Fruit fly (Drosophila melanogaster) whole organism, embryonic: Measurements from ENCODE around the gene Jon25Bi.

Experiments used
- CG10321 ChIP-seq: fragments of 200-800 bp; sonication (Bioruptor generic); IDR thresholded peaks from 2 replicates; pipeline ENCODE4 v1.3.6; 2022; ENCODE audit warnings: missing biosample characterization, missing genetic modification characterization
- CG10959 ChIP-seq: fragments of 200-800 bp; sonication (Bioruptor generic); IDR thresholded peaks from 2 replicates; pipeline ENCODE4 v1.3.6; 2022; ENCODE audit warnings: missing biosample characterization, missing genetic modification characterization
- CG11398 ChIP-seq: fragments of 200-800 bp; sonication (Bioruptor generic); optimal IDR thresholded peaks from 2 replicates; lab custom pipeline; 2016; ENCODE audit warnings: missing biosample characterization, missing genetic modification characterization
- CG11504 ChIP-seq: fragments of 200-800 bp; sonication (Bioruptor generic); optimal IDR thresholded peaks from 3 replicates; lab custom pipeline; 2019; ENCODE audit warnings: missing biosample characterization, mild to moderate bottlenecking, missing genetic modification characterization, moderate library complexity
- CG12219 ChIP-seq: fragments of 200-800 bp; sonication (Bioruptor generic); optimal IDR thresholded peaks from 3 replicates; lab custom pipeline; 2018; ENCODE audit warnings: missing biosample characterization, mild to moderate bottlenecking, missing genetic modification characterization
- CG14014 ChIP-seq: fragments of 200-800 bp; sonication (Bioruptor generic); IDR thresholded peaks from 2 replicates; pipeline ENCODE4 v1.3.6; 2022; ENCODE audit warnings: missing biosample characterization, missing genetic modification characterization
- CG14667 ChIP-seq: fragments of 200-800 bp; sonication (Bioruptor generic); IDR thresholded peaks from 2 replicates; pipeline ENCODE4 v1.3.6; 2022; ENCODE audit warnings: missing biosample characterization, missing genetic modification characterization
- CG1603 ChIP-seq: fragments of 200-800 bp; sonication (Bioruptor generic); optimal IDR thresholded peaks from 2 replicates; lab custom pipeline; 2019; ENCODE audit warnings: missing biosample characterization, mild to moderate bottlenecking, missing genetic modification characterization, moderate library complexity
- CG16863 ChIP-seq: fragments of 200-800 bp; sonication (Bioruptor generic); optimal IDR thresholded peaks from 3 replicates; lab custom pipeline; 2016; ENCODE audit warnings: missing biosample characterization, missing genetic modification characterization
- CG17568 ChIP-seq: fragments of 200-800 bp; sonication (Bioruptor generic); optimal IDR thresholded peaks from 2 replicates; lab custom pipeline; 2018; ENCODE audit warnings: missing biosample characterization, mild to moderate bottlenecking, missing genetic modification characterization, moderate library complexity
- CG1832 ChIP-seq: fragments of 200-800 bp; sonication (Bioruptor generic); optimal IDR thresholded peaks from 2 replicates; lab custom pipeline; 2017; ENCODE audit warnings: missing biosample characterization, mild to moderate bottlenecking, missing genetic modification characterization, inconsistent platforms
- CG18764 ChIP-seq: fragments of 200-800 bp; sonication (Bioruptor generic); optimal IDR thresholded peaks from 3 replicates; lab custom pipeline; 2016; ENCODE audit warnings: missing biosample characterization, missing genetic modification characterization
- CG2678 ChIP-seq: fragments of 200-800 bp; sonication (Bioruptor generic); optimal IDR thresholded peaks from 3 replicates; lab custom pipeline; 2019; ENCODE audit warnings: missing biosample characterization, mild to moderate bottlenecking, missing genetic modification characterization, moderate library complexity
- CG31224 ChIP-seq: fragments of 200-800 bp; sonication (Bioruptor generic); IDR thresholded peaks from 2 replicates; pipeline ENCODE4 v1.3.6; 2022; ENCODE audit warnings: missing biosample characterization, missing genetic modification characterization
- CG3163 ChIP-seq: fragments of 200-800 bp; sonication (Bioruptor generic); optimal IDR thresholded peaks from 3 replicates; lab custom pipeline; 2016; ENCODE audit warnings: missing biosample characterization, missing genetic modification characterization
- CG34224 ChIP-seq: fragments of 200-800 bp; sonication (Bioruptor generic); IDR thresholded peaks from 3 replicates; pipeline ENCODE4 v1.3.6; 2022; ENCODE audit warnings: missing biosample characterization, missing genetic modification characterization; ENCODE audit not compliant: partially characterized antibody
- CG6254 ChIP-seq: fragments of 200-800 bp; sonication (Bioruptor generic); optimal IDR thresholded peaks from 3 replicates; lab custom pipeline; 2017; ENCODE audit warnings: mild to moderate bottlenecking, missing biosample characterization, missing genetic modification reagents, missing genetic modification characterization
- CG6813 ChIP-seq: fragments of 200-800 bp; sonication (Bioruptor generic); optimal IDR thresholded peaks from 2 replicates; lab custom pipeline; 2017; ENCODE audit warnings: missing biosample characterization, missing genetic modification characterization, mild to moderate bottlenecking, moderate library complexity, missing genetic modification reagents
- CG7963 ChIP-seq: fragments of 200-800 bp; sonication (Bioruptor generic); IDR thresholded peaks from 3 replicates; pipeline ENCODE4 v1.3.6; 2022; ENCODE audit warnings: missing biosample characterization, missing genetic modification characterization; ENCODE audit not compliant: partially characterized antibody
- CG7987 ChIP-seq: fragments of 200-800 bp; sonication (Bioruptor generic); optimal IDR thresholded peaks from 2 replicates; lab custom pipeline; 2018; ENCODE audit warnings: missing biosample characterization, mild to moderate bottlenecking, missing genetic modification characterization, moderate library complexity
- CG8281 ChIP-seq: fragments of 200-800 bp; sonication (Bioruptor generic); optimal IDR thresholded peaks from 2 replicates; lab custom pipeline; 2018; ENCODE audit warnings: missing biosample characterization, mild to moderate bottlenecking, missing genetic modification characterization, moderate library complexity
- CG8765 ChIP-seq: fragments of 200-800 bp; sonication (Bioruptor generic); IDR thresholded peaks from 2 replicates; pipeline ENCODE4 v1.3.6; 2022; ENCODE audit warnings: missing biosample characterization, missing genetic modification characterization
- CG9437 ChIP-seq: fragments of 200-800 bp; sonication (Bioruptor generic); optimal IDR thresholded peaks from 2 replicates; lab custom pipeline; 2018; ENCODE audit warnings: missing biosample characterization, mild to moderate bottlenecking, missing genetic modification characterization
- CG9797 ChIP-seq: fragments of 200-800 bp; sonication (Bioruptor generic); optimal IDR thresholded peaks from 3 replicates; lab custom pipeline; 2018; ENCODE audit warnings: missing biosample characterization, mild to moderate bottlenecking, missing genetic modification characterization
- Dll ChIP-seq: fragments of 200-800 bp; sonication (Bioruptor generic); IDR thresholded peaks from 4 replicates; pipeline ENCODE4 v1.3.6; 2022; ENCODE audit warnings: missing biosample characterization, missing genetic modification characterization; ENCODE audit not compliant: partially characterized antibody
- ERR ChIP-seq: fragments of 200-800 bp; sonication (Bioruptor generic); optimal IDR thresholded peaks from 2 replicates; lab custom pipeline; 2016; ENCODE audit warnings: missing biosample characterization, missing genetic modification characterization
- Eip74EF ChIP-seq, 2 experiments: fragments of 200-800 bp in 1 of 2; fragments of >200 bp in 1 of 2; sonication (Bioruptor generic) in 1 of 2; optimal IDR thresholded peaks; 2 replicates each; lab custom pipeline; 2017 to 2019; ENCODE audit warnings: missing biosample characterization in 2 of 2, missing genetic modification characterization in 2 of 2, mild to moderate bottlenecking in 1 of 2, moderate library complexity in 1 of 2
- HmgZ ChIP-seq: fragments of 200-800 bp; sonication (Bioruptor generic); optimal IDR thresholded peaks from 2 replicates; lab custom pipeline; 2018; ENCODE audit warnings: missing biosample characterization, mild to moderate bottlenecking, missing genetic modification characterization
- Lpt ChIP-seq: fragments of >200 bp; optimal IDR thresholded peaks from 2 replicates; lab custom pipeline; 2018; ENCODE audit warnings: missing biosample characterization, missing genetic modification characterization
- MTF-1 ChIP-seq: fragments of 200-800 bp; sonication (Bioruptor generic); optimal IDR thresholded peaks from 2 replicates; lab custom pipeline; 2018; ENCODE audit warnings: missing biosample characterization, mild to moderate bottlenecking, missing genetic modification characterization, borderline replicate concordance
- Nf-YB ChIP-seq: fragments of 200-800 bp; sonication (Bioruptor generic); optimal IDR thresholded peaks from 3 replicates; lab custom pipeline; 2019; ENCODE audit warnings: missing biosample characterization, mild to moderate bottlenecking, missing genetic modification characterization, moderate library complexity
- Rfx ChIP-seq: fragments of 200-800 bp; sonication (Bioruptor generic); IDR thresholded peaks from 2 replicates; pipeline ENCODE4 v1.3.6; 2022; ENCODE audit warnings: missing biosample characterization, missing genetic modification characterization
- Sin3A ChIP-seq: fragments of >200 bp; optimal IDR thresholded peaks from 2 replicates; lab custom pipeline; 2018
- Spps ChIP-seq: fragments of 200-800 bp; sonication (Bioruptor generic); optimal IDR thresholded peaks from 2 replicates; lab custom pipeline; 2018; ENCODE audit warnings: missing biosample characterization, mild to moderate bottlenecking, missing genetic modification characterization
- ap ChIP-seq: fragments of 200-800 bp; sonication (Bioruptor generic); IDR thresholded peaks from 2 replicates; pipeline ENCODE4 v1.3.6; 2022; ENCODE audit warnings: missing biosample characterization, missing genetic modification characterization
- bsh ChIP-seq, 2 experiments: fragments of 200-800 bp; sonication (Bioruptor generic); optimal IDR thresholded peaks; 2 replicates each; lab custom pipeline; 2017 to 2018; ENCODE audit warnings: mild to moderate bottlenecking in 2 of 2, missing biosample characterization in 2 of 2, missing genetic modification characterization in 2 of 2, moderate library complexity in 1 of 2
- ci ChIP-seq: fragments of 200-800 bp; sonication (Bioruptor generic); IDR thresholded peaks from 3 replicates; pipeline ENCODE4 v1.3.6; 2022; ENCODE audit warnings: missing biosample characterization, missing genetic modification characterization
- corto ChIP-seq: fragments of 200-800 bp; sonication (Bioruptor generic); optimal IDR thresholded peaks from 2 replicates; lab custom pipeline; 2016; ENCODE audit warnings: missing biosample characterization, mild to moderate bottlenecking, missing genetic modification characterization, moderate library complexity
- dati ChIP-seq: fragments of 200-800 bp; sonication (Bioruptor generic); IDR thresholded peaks from 2 replicates; pipeline ENCODE4 v1.3.6; 2022; ENCODE audit warnings: missing biosample characterization, missing genetic modification characterization
- ind ChIP-seq: fragments of 200-800 bp; sonication (Bioruptor generic); optimal IDR thresholded peaks from 3 replicates; lab custom pipeline; 2016; ENCODE audit warnings: missing biosample characterization, missing genetic modification characterization
- inv ChIP-seq: fragments of 200-800 bp; sonication (Bioruptor generic); IDR thresholded peaks from 2 replicates; pipeline ENCODE4 v1.3.6; 2022; ENCODE audit warnings: missing biosample characterization, missing genetic modification characterization; ENCODE audit not compliant: partially characterized antibody
- lab ChIP-seq: fragments of 200-800 bp; sonication (Bioruptor generic); optimal IDR thresholded peaks from 3 replicates; lab custom pipeline; 2017; ENCODE audit warnings: missing biosample characterization, missing genetic modification characterization, mild to moderate bottlenecking, moderate library complexity, missing genetic modification reagents
- luna ChIP-seq: fragments of 200-800 bp; sonication (Bioruptor generic); optimal IDR thresholded peaks from 2 replicates; lab custom pipeline; 2016; ENCODE audit warnings: missing biosample characterization, missing genetic modification characterization
- mld ChIP-seq: fragments of 200-800 bp; sonication (Bioruptor generic); IDR thresholded peaks from 3 replicates; pipeline ENCODE4 v1.3.6; 2022; ENCODE audit warnings: missing biosample characterization, missing genetic modification characterization; ENCODE audit not compliant: partially characterized antibody
- org-1 ChIP-seq: fragments of 200-800 bp; sonication (Bioruptor generic); optimal IDR thresholded peaks from 2 replicates; lab custom pipeline; 2017; ENCODE audit warnings: missing biosample characterization, missing genetic modification characterization
- sim ChIP-seq: fragments of 200-800 bp; sonication (Bioruptor generic); IDR thresholded peaks from 2 replicates; pipeline ENCODE4 v1.3.6; 2022; ENCODE audit warnings: missing biosample characterization, missing genetic modification characterization
- slbo ChIP-seq: fragments of 200-800 bp; sonication (Bioruptor generic); IDR thresholded peaks from 2 replicates; pipeline ENCODE4 v1.3.6; 2022; ENCODE audit warnings: missing biosample characterization, missing genetic modification characterization
- vnd ChIP-seq: fragments of 200-800 bp; sonication (Bioruptor generic); IDR thresholded peaks from 3 replicates; pipeline ENCODE4 v1.3.6; 2022; ENCODE audit warnings: missing biosample characterization, missing genetic modification characterization; ENCODE audit not compliant: partially characterized antibody
- wor ChIP-seq: fragments of 200-800 bp; sonication (Bioruptor generic); IDR thresholded peaks from 2 replicates; pipeline ENCODE4 v1.3.6; 2022; ENCODE audit warnings: missing biosample characterization, missing genetic modification characterization
- zen2 ChIP-seq: fragments of 200-800 bp; sonication (Bioruptor generic); IDR thresholded peaks from 3 replicates; pipeline ENCODE4 v1.3.6; 2022; ENCODE audit warnings: missing biosample characterization, missing genetic modification characterization; ENCODE audit not compliant: partially characterized antibody

Gene Jon25Bi

DNA sequence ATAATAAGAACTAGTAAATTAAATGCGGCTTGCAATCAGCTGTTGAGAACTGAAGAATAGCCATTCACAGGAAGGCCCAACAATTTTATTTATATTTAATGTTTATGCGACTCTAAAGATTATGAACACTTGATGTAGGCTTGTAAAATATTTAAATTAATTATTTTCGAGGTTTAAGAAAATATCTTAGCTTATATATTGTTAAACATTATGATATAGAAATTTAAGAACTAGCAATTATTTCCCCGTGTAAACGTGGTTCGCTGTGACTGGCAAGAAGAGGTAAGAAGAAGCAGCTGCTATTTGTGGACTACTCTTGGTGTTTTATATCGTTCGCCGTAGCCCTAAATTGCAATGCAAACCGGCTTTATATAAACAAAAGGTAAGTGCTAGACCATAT is 9.6 kb downstream of the Jon25Bi start, which contains the start of the genes mRpL24 and betaggt-I (continued):
- TF ChIP-seq CG11398 (GFP tag; lab: Kevin White, UChicago) (peak; percentile 28), CG8765 (GFP tag; lab: Robert Waterston, UW) (peak; percentile 95), MTF-1 (GFP tag; lab: Kevin White, UChicago) (peak; percentile 87), mld (GFP tag; lab: Robert Waterston, UW) (no peak), CG9437 (peak; percentile 87), org-1 (GFP tag; lab: Kevin White, UChicago) (peak; percentile 86), dati (GFP tag; lab: Robert Waterston, UW) (peak; percentile 79), CG1832 (GFP tag; lab: Kevin White, UChicago) (no peak), wor (GFP tag; lab: Robert Waterston, UW) (peak; percentile 93), Sin3A (peak; percentile 1), inv (GFP tag; lab: Robert Waterston, UW) (no peak), CG17568 (GFP tag; lab: Kevin White, UChicago) (no peak), CG18764 (GFP tag; lab: Kevin White, UChicago) (peak; percentile 93), CG11504 (peak; percentile 95), ap (peak; percentile 96), Eip74EF (GFP tag; optimal IDR thresholded peaks at IDR 0.05; lab: Kevin White, UChicago) (peak in 1 of 2 experiments; percentile 92), CG6254 (GFP tag; lab: Kevin White, UChicago) (peak; percentile 86), CG1603 (tag; lab: Kevin White, UChicago) (peak; percentile 84), slbo (peak; percentile 97), Spps (peak; percentile 94), Rfx (GFP tag; lab: Robert Waterston, UW) (peak; percentile 98), corto (GFP tag; lab: Kevin White, UChicago) (peak; percentile 89), CG16863 (peak; percentile 80), CG14014 (GFP tag; lab: Robert Waterston, UW) (peak; percentile 96), CG7963 (GFP tag; lab: Robert Waterston, UW) (no peak), zen2 (GFP tag; lab: Robert Waterston, UW) (no peak), bsh (GFP tag; optimal IDR thresholded peaks at IDR 0.05; lab: Kevin White, UChicago) (peak in 1 of 2 experiments; percentile 98), Lpt (GFP tag; lab: Kevin White, UChicago) (no peak), HmgZ (tag; lab: Kevin White, UChicago) (peak; percentile 98), ci (peak; percentile 98), CG12219 (GFP tag; lab: Kevin White, UChicago) (peak; percentile 88), lab (GFP tag; lab: Kevin White, UChicago) (peak; percentile 97), CG10321 (peak; percentile 81), CG34224 (GFP tag; lab: Robert Waterston, UW) (no peak), Dll (GFP tag; lab: Robert Waterston, UW) (0 out of 4 replicates have a peak, but pooled peaks have one; percentile 25), CG10959 (GFP tag; lab: Robert Waterston, UW) (peak; percentile 83), CG31224 (GFP tag; lab: Robert Waterston, UW) (peak; percentile 93), CG14667 (GFP tag; lab: Robert Waterston, UW) (peak; percentile 93), CG3163 (GFP tag; lab: Kevin White, UChicago) (peak; percentile 36), luna (GFP tag; lab: Kevin White, UChicago) (peak; percentile 1), vnd (GFP tag; lab: Robert Waterston, UW) (no peak), sim (GFP tag; lab: Robert Waterston, UW) (peak; percentile 92), CG2678 (tag; lab: Kevin White, UChicago) (peak; percentile 98), CG7987 (GFP tag; lab: Kevin White, UChicago) (peak; percentile 91), Nf-YB (GFP tag; lab: Kevin White, UChicago) (peak; percentile 86), ind (peak; percentile 94), ERR (GFP tag; lab: Kevin White, UChicago) (peak; percentile 59), CG6813 (peak; percentile 86), CG9797 (GFP tag; lab: Kevin White, UChicago) (peak; percentile 31), CG8281 (peak; percentile 87)
